Fruit fly (Drosophila melanogaster) whole organism, embryonic: ENCODE data around the gene CG4896.
A peak's percentile ranks its signal among the peaks of the same experiment; 100 is the strongest.

Experiments
- Awh ChIP-seq: fragments of 200-800 bp; sonication (Bioruptor generic); IDR thresholded peaks from 2 replicates; pipeline ENCODE4, ENCODE4 v1.3.6; 2022; ENCODE audit warnings: missing biosample characterization, missing genetic modification characterization
- BEAF-32 ChIP-seq: fragments of 200-800 bp; sonication (Bioruptor generic); optimal IDR thresholded peaks from 3 replicates; lab custom pipeline; 2017; ENCODE audit warnings: missing biosample characterization, missing genetic modification characterization, mild to moderate bottlenecking, moderate library complexity, missing genetic modification reagents
- CG10209 ChIP-seq: fragments of 200-800 bp; sonication (Bioruptor generic); optimal IDR thresholded peaks from 3 replicates; lab custom pipeline; 2017; ENCODE audit warnings: missing biosample characterization, mild to moderate bottlenecking, missing genetic modification characterization, missing genetic modification reagents
- CG10366 ChIP-seq: fragments of 200-800 bp; sonication (Bioruptor generic); IDR thresholded peaks from 2 replicates; pipeline ENCODE4 v1.3.6; 2022; ENCODE audit warnings: missing biosample characterization, missing genetic modification characterization
- CG10959 ChIP-seq: fragments of 200-800 bp; sonication (Bioruptor generic); IDR thresholded peaks from 2 replicates; pipeline ENCODE4 v1.3.6; 2022; ENCODE audit warnings: missing biosample characterization, missing genetic modification characterization
- CG12155 ChIP-seq: fragments of 200-800 bp; sonication (Bioruptor generic); optimal IDR thresholded peaks from 3 replicates; lab custom pipeline; 2016; ENCODE audit warnings: missing biosample characterization, missing genetic modification characterization
- CG12391 ChIP-seq: fragments of 200-800 bp; sonication (Bioruptor generic); optimal IDR thresholded peaks from 3 replicates; lab custom pipeline; 2018; ENCODE audit warnings: missing biosample characterization, mild to moderate bottlenecking, missing genetic modification characterization, moderate library complexity
- CG12942 ChIP-seq: fragments of 200-800 bp; sonication (Bioruptor generic); optimal IDR thresholded peaks from 3 replicates; lab custom pipeline; 2016; ENCODE audit warnings: missing biosample characterization, missing genetic modification characterization
- CG14441 ChIP-seq: fragments of 200-800 bp; sonication (Bioruptor generic); IDR thresholded peaks from 2 replicates; pipeline ENCODE4 v1.3.6; 2022; ENCODE audit warnings: missing biosample characterization, missing genetic modification characterization
- CG14667 ChIP-seq: fragments of 200-800 bp; sonication (Bioruptor generic); IDR thresholded peaks from 2 replicates; pipeline ENCODE4 v1.3.6; 2022; ENCODE audit warnings: missing biosample characterization, missing genetic modification characterization
- CG14710 ChIP-seq: fragments of 200-800 bp; sonication (Bioruptor generic); optimal IDR thresholded peaks from 3 replicates; lab custom pipeline; 2019; ENCODE audit warnings: missing biosample characterization, mild to moderate bottlenecking, missing genetic modification characterization, moderate library complexity
- CG15073 ChIP-seq: fragments of 200-800 bp; sonication (Bioruptor generic); optimal IDR thresholded peaks from 2 replicates; lab custom pipeline; 2016; ENCODE audit warnings: missing biosample characterization, missing genetic modification characterization
- CG1602 ChIP-seq: fragments of 200-800 bp; sonication (Bioruptor generic); optimal IDR thresholded peaks from 3 replicates; lab custom pipeline; 2016; ENCODE audit warnings: missing biosample characterization, missing genetic modification characterization
- CG2875 ChIP-seq: fragments of 200-800 bp; sonication (Bioruptor generic); optimal IDR thresholded peaks from 2 replicates; lab custom pipeline; 2017; ENCODE audit warnings: missing biosample characterization, mild to moderate bottlenecking, missing genetic modification characterization, missing genetic modification reagents
- CG32772 ChIP-seq: fragments of 200-800 bp; sonication (Bioruptor generic); IDR thresholded peaks from 2 replicates; pipeline ENCODE4 v1.3.6; 2022; ENCODE audit warnings: missing biosample characterization, missing genetic modification characterization
- CG33213 ChIP-seq: fragments of 200-800 bp; sonication (Bioruptor generic); optimal IDR thresholded peaks from 3 replicates; lab custom pipeline; 2016; ENCODE audit warnings: missing biosample characterization, missing genetic modification characterization
- CG3407 ChIP-seq: fragments of 200-800 bp; sonication (Bioruptor generic); optimal IDR thresholded peaks from 2 replicates; lab custom pipeline; 2018; ENCODE audit warnings: missing biosample characterization, mild to moderate bottlenecking, missing genetic modification characterization
- CG7357 ChIP-seq: fragments of 200-800 bp; sonication (Bioruptor generic); IDR thresholded peaks from 3 replicates; pipeline ENCODE4 v1.3.6; 2022; ENCODE audit warnings: missing biosample characterization, missing genetic modification characterization
- CG7928 ChIP-seq: fragments of 200-800 bp; sonication (Bioruptor generic); optimal IDR thresholded peaks from 2 replicates; lab custom pipeline; 2017; ENCODE audit warnings: missing biosample characterization, mild to moderate bottlenecking, missing genetic modification characterization
- CG9817 ChIP-seq: fragments of 200-800 bp; sonication (Bioruptor generic); optimal IDR thresholded peaks from 2 replicates; lab custom pipeline; 2018; ENCODE audit warnings: missing biosample characterization, mild to moderate bottlenecking, missing genetic modification characterization, moderate library complexity
- Camta ChIP-seq: fragments of 200-800 bp; sonication (Bioruptor generic); optimal IDR thresholded peaks from 2 replicates; lab custom pipeline; 2016; ENCODE audit warnings: missing biosample characterization, missing genetic modification characterization
- D19A ChIP-seq: fragments of 200-800 bp; optimal IDR thresholded peaks from 3 replicates; lab custom pipeline; 2019; ENCODE audit warnings: missing biosample characterization, mild to moderate bottlenecking, missing genetic modification characterization, moderate library complexity
- Ets65A ChIP-seq: fragments of 200-800 bp; sonication (Bioruptor generic); peaks from one replicate; lab custom pipeline; 2016; ENCODE audit warnings: missing biosample characterization, missing genetic modification characterization
- Fer1 ChIP-seq: fragments of 200-800 bp; sonication (Bioruptor generic); optimal IDR thresholded peaks from 2 replicates; lab custom pipeline; 2017; ENCODE audit warnings: missing biosample characterization, mild to moderate bottlenecking, missing genetic modification characterization
- Hmr ChIP-seq: fragments of 200-800 bp; sonication (Bioruptor generic); optimal IDR thresholded peaks from 3 replicates; lab custom pipeline; 2017; ENCODE audit warnings: mild to moderate bottlenecking, missing biosample characterization, missing genetic modification reagents, missing genetic modification characterization
- Hr39 ChIP-seq: fragments of >200 bp; optimal IDR thresholded peaks from 2 replicates; lab custom pipeline; 2017
- Lhr ChIP-seq: fragments of 200-800 bp; sonication (Bioruptor generic); optimal IDR thresholded peaks from 3 replicates; lab custom pipeline; 2017; ENCODE audit warnings: mild to moderate bottlenecking, missing biosample characterization, missing genetic modification reagents, missing genetic modification characterization
- Poxn ChIP-seq: fragments of 200-800 bp; sonication (Bioruptor generic); IDR thresholded peaks from 2 replicates; pipeline ENCODE4 v1.3.6; 2022; ENCODE audit warnings: missing biosample characterization, missing genetic modification characterization
- Ravus ChIP-seq: fragments of 200-800 bp; sonication (Bioruptor generic); IDR thresholded peaks from 2 replicates; pipeline ENCODE4 v1.3.6; 2022; ENCODE audit warnings: missing biosample characterization, missing genetic modification characterization
- ab ChIP-seq: fragments of 200-800 bp; sonication (Bioruptor generic); optimal IDR thresholded peaks from 2 replicates; lab custom pipeline; 2016; ENCODE audit warnings: missing biosample characterization, missing genetic modification characterization
- ap ChIP-seq: fragments of 200-800 bp; sonication (Bioruptor generic); IDR thresholded peaks from 2 replicates; pipeline ENCODE4 v1.3.6; 2022; ENCODE audit warnings: missing biosample characterization, missing genetic modification characterization
- dimm ChIP-seq: fragments of 200-800 bp; sonication (Bioruptor generic); IDR thresholded peaks from 2 replicates; pipeline ENCODE4 v1.3.6; 2022; ENCODE audit warnings: missing biosample characterization, missing genetic modification characterization
- dm ChIP-seq: fragments of 200-800 bp; sonication (Bioruptor generic); optimal IDR thresholded peaks from 3 replicates; lab custom pipeline; 2016; ENCODE audit warnings: missing biosample characterization, missing genetic modification characterization
- dpn ChIP-seq, 2 experiments: fragments of 200-800 bp; sonication (Bioruptor generic); optimal IDR thresholded peaks; 3 replicates each; lab custom pipeline; 2016; ENCODE audit warnings: missing biosample characterization in 2 of 2, missing genetic modification characterization in 2 of 2
- gfzf ChIP-seq: fragments of 200-800 bp; sonication (Bioruptor generic); optimal IDR thresholded peaks from 2 replicates; lab custom pipeline; 2016; ENCODE audit warnings: missing biosample characterization, mild to moderate bottlenecking, missing genetic modification characterization, moderate library complexity
- gro ChIP-seq: fragments of 200-800 bp; sonication (Bioruptor generic); optimal IDR thresholded peaks from 2 replicates; lab custom pipeline; 2016; ENCODE audit warnings: missing biosample characterization, missing genetic modification characterization
- hth ChIP-seq: fragments of >200 bp; optimal IDR thresholded peaks from 2 replicates; lab custom pipeline; 2017; ENCODE audit warnings: inconsistent platforms
- kni ChIP-seq: fragments of 200-800 bp; sonication (Bioruptor generic); optimal IDR thresholded peaks from 3 replicates; lab custom pipeline; 2017; ENCODE audit warnings: mild to moderate bottlenecking, missing biosample characterization, missing genetic modification reagents, missing genetic modification characterization
- lov ChIP-seq, 2 experiments: fragments of 200-800 bp in 1 of 2; fragments of >200 bp in 1 of 2; sonication (Bioruptor generic) in 1 of 2; IDR thresholded peaks in 1 of 2; optimal IDR thresholded peaks in 1 of 2; 2 replicates in 1 of 2; 3 replicates in 1 of 2; pipeline versions ENCODE4 v1.3.6 to Lab custom; 2017 to 2022; ENCODE audit warnings: missing biosample characterization in 1 of 2, missing genetic modification characterization in 1 of 2
- odd ChIP-seq: fragments of 200-800 bp; sonication (Bioruptor generic); optimal IDR thresholded peaks from 2 replicates; lab custom pipeline; 2017; ENCODE audit warnings: missing biosample characterization, mild to moderate bottlenecking, missing genetic modification characterization
- onecut ChIP-seq: fragments of 200-800 bp; sonication (Bioruptor generic); IDR thresholded peaks from 2 replicates; pipeline ENCODE4 v1.3.6; 2022; ENCODE audit warnings: missing biosample characterization, missing genetic modification characterization
- p53 ChIP-seq: fragments of 200-800 bp; sonication (Bioruptor generic); optimal IDR thresholded peaks from 2 replicates; lab custom pipeline; 2016; ENCODE audit warnings: missing biosample characterization, missing genetic modification characterization
- repo ChIP-seq: fragments of 200-800 bp; sonication (Bioruptor generic); optimal IDR thresholded peaks from 2 replicates; lab custom pipeline; 2016; ENCODE audit warnings: missing biosample characterization, missing genetic modification characterization
- ro ChIP-seq: fragments of 200-800 bp; sonication (Bioruptor generic); IDR thresholded peaks from 2 replicates; pipeline ENCODE4 v1.3.6; 2022; ENCODE audit warnings: missing biosample characterization, missing genetic modification characterization
- tll ChIP-seq, 2 experiments: fragments of 200-800 bp in 1 of 2; fragments of >200 bp in 1 of 2; sonication (Bioruptor generic) in 1 of 2; optimal IDR thresholded peaks; 2 replicates each; lab custom pipeline; 2017 to 2019; ENCODE audit warnings: missing biosample characterization in 2 of 2, missing genetic modification characterization in 2 of 2, mild to moderate bottlenecking in 1 of 2, moderate library complexity in 1 of 2
- tna ChIP-seq: fragments of 200-800 bp; sonication (Bioruptor generic); IDR thresholded peaks from 2 replicates; pipeline ENCODE4 v1.3.6; 2022; ENCODE audit warnings: missing biosample characterization, missing genetic modification characterization; ENCODE audit not compliant: partially characterized antibody
- vnd ChIP-seq: fragments of 200-800 bp; sonication (Bioruptor generic); IDR thresholded peaks from 3 replicates; pipeline ENCODE4 v1.3.6; 2022; ENCODE audit warnings: missing biosample characterization, missing genetic modification characterization; ENCODE audit not compliant: partially characterized antibody
- wdn ChIP-seq: fragments of 200-800 bp; sonication (Bioruptor generic); IDR thresholded peaks from 2 replicates; pipeline ENCODE4 v1.3.6; 2022; ENCODE audit warnings: missing biosample characterization, missing genetic modification characterization
- z ChIP-seq: fragments of 200-800 bp; sonication (Bioruptor generic); IDR thresholded peaks from 3 replicates; pipeline ENCODE4 v1.3.6; 2022; ENCODE audit warnings: missing biosample characterization, missing genetic modification characterization

Gene CG4896

dm6 chr2L:1185642-1186497 is 8.4 kb downstream of the CG4896 start, which contains the start of gene CG5001 (continued):
- TF ChIP-seq lov (optimal IDR thresholded peaks at IDR 0.05; lab: Kevin White, UChicago) (no peak), lov (GFP tag; IDR thresholded peaks at IDR 0.05; lab: Robert Waterston, UW) (peak; percentile 70; the same call in 1 of the 3 replicates), CG1602 (GFP tag; lab: Kevin White, UChicago) (peak; percentile 73), CG15073 (GFP tag; lab: Kevin White, UChicago) (no peak), ab (GFP tag; lab: Kevin White, UChicago) (no peak), Hmr (GFP tag; lab: Kevin White, UChicago) (peak; percentile 78), Ets65A (GFP tag; lab: Kevin White, UChicago) (peak; percentile 8), kni (GFP tag; lab: Kevin White, UChicago) (peak; percentile 54), CG12155 (GFP tag; lab: Kevin White, UChicago) (peak; percentile 83), Awh (peak; percentile 94), CG14710 (peak; percentile 76), CG32772 (GFP tag; lab: Robert Waterston, UW) (peak; percentile 82), vnd (GFP tag; lab: Robert Waterston, UW) (no peak), CG9817 (peak; percentile 79), dimm (GFP tag; lab: Robert Waterston, UW) (peak; percentile 39; the same call in 1 of the 2 replicates), CG7928 (GFP tag; lab: Kevin White, UChicago) (peak; percentile 37), dm (GFP tag; lab: Kevin White, UChicago) (peak; percentile 34), gfzf (GFP tag; lab: Kevin White, UChicago) (no peak), p53 (GFP tag; lab: Kevin White, UChicago) (no peak), hth (lab: Kevin White, UChicago) (no peak), odd (GFP tag; lab: Kevin White, UChicago) (no peak), CG14441 (GFP tag; lab: Robert Waterston, UW) (peak; percentile 83), repo (GFP tag; lab: Kevin White, UChicago) (no peak), BEAF-32 (no peak), Fer1 (GFP tag; lab: Kevin White, UChicago) (peak; percentile 87), wdn (GFP tag; lab: Robert Waterston, UW) (peak; percentile 43), CG7357 (GFP tag; lab: Robert Waterston, UW) (0 out of 3 replicates have a peak, but pooled peaks have one; percentile 37), CG33213 (GFP tag; lab: Kevin White, UChicago) (peak; percentile 60), onecut (GFP tag; lab: Robert Waterston, UW) (peak; percentile 76), CG2875 (GFP tag; lab: Kevin White, UChicago) (no peak), Hr39 (no peak), Lhr (peak; percentile 19), CG12391 (tag; lab: Kevin White, UChicago) (peak; percentile 93), gro (GFP tag; lab: Kevin White, UChicago) (peak; percentile 67), CG10959 (GFP tag; lab: Robert Waterston, UW) (0 out of 2 replicates have a peak, but pooled peaks have one; percentile 39), CG10366 (GFP tag; lab: Robert Waterston, UW) (peak; percentile 84), Poxn (GFP tag; lab: Robert Waterston, UW) (no peak), D19A (tag; lab: Kevin White, UChicago) (peak; percentile 82), CG3407 (GFP tag; lab: Kevin White, UChicago) (no peak), ro (GFP tag; lab: Robert Waterston, UW) (peak; percentile 52), CG12942 (GFP tag; lab: Kevin White, UChicago) (peak; percentile 73), z (GFP tag; lab: Robert Waterston, UW) (no peak), dpn (GFP tag; optimal IDR thresholded peaks at IDR 0.05; lab: Kevin White, UChicago) (peak; percentile 77 to 86), Camta (GFP tag; lab: Kevin White, UChicago) (peak; percentile 59), tll (GFP tag; optimal IDR thresholded peaks at IDR 0.05; lab: Kevin White, UChicago) (no peak), tna (GFP tag; lab: Robert Waterston, UW) (no peak), Ravus (peak; percentile 36; the same call in 1 of the 2 replicates), CG10209 (GFP tag; lab: Kevin White, UChicago) (peak; percentile 76), ap (GFP tag; lab: Robert Waterston, UW) (peak; percentile 57), CG14667 (GFP tag; lab: Robert Waterston, UW) (peak; percentile 78)
